Worm (Caenorhabditis elegans): ENCODE measurements around the gene exos-7.

ce11 chrV:20790011-20790410, 48.7 kb upstream of the exos-7 start, which contains the start of gene Y44A6D.1:
- TF ChIP-seq ref-1 (GFP tag; conservative IDR thresholded peaks at IDR 0.05) (no peak), med-1 (GFP tag; optimal IDR thresholded peaks at IDR 0.05; ENCODE audit: insufficient read depth) (no peak)
